Worm (Caenorhabditis elegans): ENCODE data around the gene lgc-44.

- no peak for TF ChIP-seq ama-1 (optimal IDR thresholded peaks at IDR 0.05)
- no peak for TF ChIP-seq unc-86 (tag; optimal IDR thresholded peaks at IDR 0.05)
- peak; percentile 79 for TF ChIP-seq nfya-1 (tag; optimal IDR thresholded peaks at IDR 0.05)
- TF ChIP-seq dve-1 (tag; optimal IDR thresholded peaks at IDR 0.05) = no peak
- peak; percentile 50 for TF ChIP-seq hlh-30 (tag; optimal IDR thresholded peaks at IDR 0.05; ENCODE audit: insufficient read depth)
Observed at ce11 chrV:11644166-11644565, 28.2 kb downstream of the lgc-44 start, which contains the start of gene bir-1.

Data from whole organism, late embryonic.